Worm (Caenorhabditis elegans) whole organism, L1 larva: ENCODE results near the gene bas-1.

ENCODE experiments used
- C04F5.9 ChIP-seq: sonication (generic microtip); optimal IDR thresholded peaks from 2 replicates; lab custom pipeline; 2016; ENCODE audit warnings: missing genetic modification characterization, missing compliant biosample characterization
- C34B4.2 ChIP-seq: sonication (generic microtip); optimal IDR thresholded peaks from 2 replicates; lab custom pipeline; 2017; ENCODE audit warnings: mild to moderate bottlenecking, missing genetic modification characterization, missing compliant biosample characterization
- F16B12.6 ChIP-seq: fragments of 150-350 bp; optimal IDR thresholded peaks from 2 replicates; lab custom pipeline; 2014; ENCODE audit warnings: missing biosample characterization, missing genetic modification characterization
- aha-1 ChIP-seq: fragments of 150-350 bp; optimal IDR thresholded peaks from 2 replicates; lab custom pipeline; 2014; ENCODE audit warnings: missing biosample characterization, missing genetic modification characterization
- alr-1 ChIP-seq: fragments of 200-800 bp; sonication (Bioruptor generic); optimal IDR thresholded peaks from 2 replicates; lab custom pipeline; 2018; ENCODE audit warnings: borderline replicate concordance, mild to moderate bottlenecking, missing genetic modification characterization, missing compliant biosample characterization
- aly-2 ChIP-seq: fragments of 150-350 bp; optimal IDR thresholded peaks from 2 replicates; lab custom pipeline; 2014; ENCODE audit warnings: missing biosample characterization, missing genetic modification characterization
- ama-1 ChIP-seq: fragments of 150-350 bp; optimal IDR thresholded peaks from 2 replicates; lab custom pipeline; 2014
- blmp-1 ChIP-seq: fragments of 150-350 bp; optimal IDR thresholded peaks from 2 replicates; lab custom pipeline; 2014; ENCODE audit warnings: missing biosample characterization, missing genetic modification characterization
- ceh-82 ChIP-seq, 3 experiments: fragments of 150-350 bp in 1 of 3; sonication (generic microtip) in 2 of 3; optimal IDR thresholded peaks; 2 replicates each; lab custom pipeline; 2014 to 2017; ENCODE audit warnings: missing biosample characterization in 3 of 3, missing genetic modification characterization in 3 of 3
- ceh-88 ChIP-seq: fragments of 200-800 bp; sonication (Bioruptor generic); IDR thresholded peaks from 2 replicates; pipeline ENCODE4 v1.3.6; 2022; ENCODE audit warnings: missing genetic modification characterization, missing compliant biosample characterization
- ceh-90 ChIP-seq: sonication (generic microtip); optimal IDR thresholded peaks from 2 replicates; lab custom pipeline; 2016; ENCODE audit warnings: missing genetic modification characterization, missing compliant biosample characterization
- ces-1 ChIP-seq: fragments of 150-350 bp; optimal IDR thresholded peaks from 2 replicates; lab custom pipeline; 2014; ENCODE audit warnings: missing biosample characterization, missing genetic modification reagents, missing genetic modification characterization
- efl-1 ChIP-seq, 4 experiments: fragments of 150-350 bp; optimal IDR thresholded peaks in 3 of 4; peaks in 1 of 4; 1 replicate in 1 of 4; 2 replicates in 3 of 4; lab custom pipeline; 2014; ENCODE audit warnings: missing biosample characterization in 2 of 4, missing genetic modification characterization in 2 of 4, missing genetic modification reagents in 2 of 4
- efl-3 ChIP-seq: fragments of 200-800 bp; sonication (Bioruptor generic); optimal IDR thresholded peaks from 2 replicates; lab custom pipeline; 2018; ENCODE audit warnings: mild to moderate bottlenecking, missing genetic modification characterization, missing compliant biosample characterization
- egl-13 ChIP-seq: sonication (generic microtip); optimal IDR thresholded peaks from 2 replicates; lab custom pipeline; 2016; ENCODE audit warnings: missing genotype, missing genetic modification reagents, missing genetic modification characterization, missing compliant biosample characterization
- elt-2 ChIP-seq: sonication (generic microtip); optimal IDR thresholded peaks from 2 replicates; lab custom pipeline; 2016; ENCODE audit warnings: missing genetic modification characterization, mild to moderate bottlenecking, inconsistent platforms, missing compliant biosample characterization, missing genetic modification reagents
- elt-3 ChIP-seq, 6 experiments: fragments of 150-350 bp in 1 of 6; sonication (generic microtip); optimal IDR thresholded peaks; 2 replicates each; lab custom pipeline; 2017 to 2018; ENCODE audit warnings: missing biosample characterization in 6 of 6, missing genetic modification characterization in 6 of 6, inconsistent platforms in 1 of 6
- ets-5 ChIP-seq: fragments of 200-800 bp; sonication (Bioruptor generic); IDR thresholded peaks from 2 replicates; pipeline ENCODE4 v1.3.6; 2022; ENCODE audit warnings: missing genetic modification characterization, missing compliant biosample characterization
- fkh-10 ChIP-seq: sonication (generic microtip); optimal IDR thresholded peaks from 2 replicates; lab custom pipeline; 2017; ENCODE audit warnings: missing biosample characterization, missing genetic modification reagents, missing genetic modification characterization
- fkh-4 ChIP-seq: sonication (generic microtip); optimal IDR thresholded peaks from 2 replicates; lab custom pipeline; 2016; ENCODE audit warnings: missing compliant biosample characterization, missing genetic modification characterization, borderline replicate concordance
- fkh-8 ChIP-seq: sonication (generic microtip); optimal IDR thresholded peaks from 2 replicates; lab custom pipeline; 2016; ENCODE audit warnings: mild to moderate bottlenecking, missing genetic modification characterization, missing compliant biosample characterization
- hpl-2 ChIP-seq: fragments of 150-350 bp; optimal IDR thresholded peaks from 2 replicates; lab custom pipeline; 2014; ENCODE audit warnings: missing biosample characterization, missing genetic modification reagents, missing genetic modification characterization
- irx-1 ChIP-seq: sonication (generic microtip); optimal IDR thresholded peaks from 2 replicates; lab custom pipeline; 2016; ENCODE audit warnings: missing genetic modification characterization, missing compliant biosample characterization
- jun-1 ChIP-seq: fragments of 150-350 bp; optimal IDR thresholded peaks from 2 replicates; lab custom pipeline; 2014; ENCODE audit warnings: missing biosample characterization, missing genetic modification reagents, missing genetic modification characterization
- lin-13 ChIP-seq: fragments of 150-350 bp; optimal IDR thresholded peaks from 2 replicates; lab custom pipeline; 2014; ENCODE audit warnings: missing biosample characterization, missing genetic modification reagents, missing genetic modification characterization
- lin-35 ChIP-seq, 2 experiments: fragments of 150-350 bp; optimal IDR thresholded peaks; 2 replicates each; lab custom pipeline; 2014; ENCODE audit warnings: missing biosample characterization in 2 of 2, missing genetic modification characterization in 2 of 2, missing genetic modification reagents in 2 of 2
- lin-39 ChIP-seq: fragments of 150-350 bp; optimal IDR thresholded peaks from 2 replicates; lab custom pipeline; 2014; ENCODE audit warnings: missing biosample characterization, missing genetic modification reagents, missing genetic modification characterization
- mdl-1 ChIP-seq, 2 experiments: fragments of 150-350 bp; optimal IDR thresholded peaks; 2 replicates each; lab custom pipeline; 2014 to 2017; ENCODE audit warnings: missing biosample characterization in 2 of 2, missing genetic modification characterization in 2 of 2, inconsistent platforms in 1 of 2
- mef-2 ChIP-seq: fragments of 150-350 bp; optimal IDR thresholded peaks from 2 replicates; lab custom pipeline; 2014; ENCODE audit warnings: missing biosample characterization, missing genetic modification characterization
- nhr-12 ChIP-seq: sonication (generic microtip); optimal IDR thresholded peaks from 2 replicates; lab custom pipeline; 2017; ENCODE audit warnings: missing biosample characterization, missing genetic modification characterization
- nhr-19 ChIP-seq: fragments of 200-800 bp; sonication (Bioruptor generic); conservative IDR thresholded peaks from 2 replicates; pipeline ENCODE4 v1.3.6; 2022; ENCODE audit warnings: missing genetic modification characterization, missing compliant biosample characterization
- nhr-237 ChIP-seq: fragments of 150-350 bp; optimal IDR thresholded peaks from 2 replicates; lab custom pipeline; 2014; ENCODE audit warnings: missing biosample characterization, missing genetic modification characterization
- nhr-28 ChIP-seq: fragments of 150-350 bp; optimal IDR thresholded peaks from 2 replicates; lab custom pipeline; 2014; ENCODE audit warnings: missing biosample characterization, missing genetic modification characterization
- nhr-71 ChIP-seq: sonication (generic microtip); optimal IDR thresholded peaks from 2 replicates; lab custom pipeline; 2016; ENCODE audit warnings: mild to moderate bottlenecking, missing genetic modification characterization, moderate library complexity, missing compliant biosample characterization
- nhr-76 ChIP-seq: sonication (generic microtip); optimal IDR thresholded peaks from 2 replicates; lab custom pipeline; 2017; ENCODE audit warnings: missing biosample characterization, missing genetic modification characterization
- nhr-77 ChIP-seq: fragments of 150-350 bp; optimal IDR thresholded peaks from 2 replicates; lab custom pipeline; 2014; ENCODE audit warnings: missing biosample characterization, missing genetic modification characterization
- nhr-85 ChIP-seq: sonication (generic microtip); peaks from one replicate; lab custom pipeline; 2016; ENCODE audit warnings: missing genetic modification characterization, inconsistent platforms, missing compliant biosample characterization
- nhr-90 ChIP-seq: sonication (generic microtip); optimal IDR thresholded peaks from 2 replicates; lab custom pipeline; 2016; ENCODE audit warnings: mild to moderate bottlenecking, missing genetic modification characterization, missing compliant biosample characterization; ENCODE audit not compliant: poor library complexity
- pag-3 ChIP-seq: sonication (generic microtip); optimal IDR thresholded peaks from 2 replicates; lab custom pipeline; 2017; ENCODE audit warnings: missing genetic modification characterization, mild to moderate bottlenecking, missing compliant biosample characterization, antibody characterized with exemption, borderline replicate concordance; ENCODE audit not compliant: insufficient read depth
- pax-3 ChIP-seq: fragments of 200-800 bp; sonication (Bioruptor generic); optimal IDR thresholded peaks from 2 replicates; lab custom pipeline; 2018; ENCODE audit warnings: mild to moderate bottlenecking, missing genetic modification characterization, moderate library complexity, missing compliant biosample characterization
- pqm-1 ChIP-seq: sonication (generic microtip); optimal IDR thresholded peaks from 3 replicates; lab custom pipeline; 2017; ENCODE audit warnings: missing biosample characterization, missing genetic modification characterization
- snpc-4 ChIP-seq: fragments of 150-350 bp; optimal IDR thresholded peaks from 2 replicates; lab custom pipeline; 2014; ENCODE audit warnings: missing biosample characterization, missing genetic modification characterization
- snu-23 ChIP-seq: sonication (generic microtip); optimal IDR thresholded peaks from 2 replicates; lab custom pipeline; 2016; ENCODE audit warnings: missing genetic modification characterization, missing compliant biosample characterization
- sptf-1 ChIP-seq: fragments of 150-350 bp; optimal IDR thresholded peaks from 2 replicates; lab custom pipeline; 2014; ENCODE audit warnings: missing biosample characterization, missing genetic modification characterization
- swsn-7 ChIP-seq: sonication (generic microtip); optimal IDR thresholded peaks from 2 replicates; lab custom pipeline; 2016; ENCODE audit warnings: missing genetic modification characterization, missing compliant biosample characterization
- tbx-2 ChIP-seq: sonication (generic microtip); optimal IDR thresholded peaks from 2 replicates; lab custom pipeline; 2016; ENCODE audit warnings: missing genetic modification characterization, missing compliant biosample characterization
- tlp-1 ChIP-seq: fragments of 150-350 bp; optimal IDR thresholded peaks from 2 replicates; lab custom pipeline; 2014; ENCODE audit warnings: missing biosample characterization, missing genetic modification characterization
- unc-130 ChIP-seq: fragments of 150-350 bp; optimal IDR thresholded peaks from 2 replicates; lab custom pipeline; 2017; ENCODE audit warnings: missing biosample characterization, missing genetic modification characterization, inconsistent platforms
- unc-30 ChIP-seq: sonication (generic microtip); optimal IDR thresholded peaks from 2 replicates; lab custom pipeline; 2017; ENCODE audit warnings: missing biosample characterization, missing genetic modification characterization
- unc-98 ChIP-seq: fragments of 200-800 bp; sonication (Bioruptor generic); IDR thresholded peaks from 2 replicates; pipeline ENCODE4 v1.3.6; 2022; ENCODE audit warnings: missing genetic modification characterization, missing compliant biosample characterization
- xbp-1 ChIP-seq: sonication (generic microtip); optimal IDR thresholded peaks from 2 replicates; lab custom pipeline; 2016; ENCODE audit warnings: missing genetic modification characterization, missing compliant biosample characterization
- zag-1 ChIP-seq: fragments of 150-350 bp; optimal IDR thresholded peaks from 2 replicates; lab custom pipeline; 2014; ENCODE audit warnings: missing biosample characterization, missing genetic modification characterization
- zip-4 ChIP-seq: fragments of 200-800 bp; sonication (Bioruptor generic); optimal IDR thresholded peaks from 2 replicates; lab custom pipeline; 2018; ENCODE audit warnings: mild to moderate bottlenecking, missing genetic modification characterization, moderate library complexity, missing compliant biosample characterization
- ztf-11 ChIP-seq, 2 experiments: sonication (generic microtip); optimal IDR thresholded peaks; 2 replicates each; lab custom pipeline; 2016 to 2017; ENCODE audit warnings: missing genetic modification characterization in 2 of 2, missing biosample characterization in 1 of 2, missing compliant biosample characterization in 1 of 2
- ztf-4 ChIP-seq: fragments of 150-350 bp; optimal IDR thresholded peaks from 2 replicates; lab custom pipeline; 2014; ENCODE audit warnings: missing biosample characterization, missing genetic modification characterization

The bas-1 gene

DNA sequence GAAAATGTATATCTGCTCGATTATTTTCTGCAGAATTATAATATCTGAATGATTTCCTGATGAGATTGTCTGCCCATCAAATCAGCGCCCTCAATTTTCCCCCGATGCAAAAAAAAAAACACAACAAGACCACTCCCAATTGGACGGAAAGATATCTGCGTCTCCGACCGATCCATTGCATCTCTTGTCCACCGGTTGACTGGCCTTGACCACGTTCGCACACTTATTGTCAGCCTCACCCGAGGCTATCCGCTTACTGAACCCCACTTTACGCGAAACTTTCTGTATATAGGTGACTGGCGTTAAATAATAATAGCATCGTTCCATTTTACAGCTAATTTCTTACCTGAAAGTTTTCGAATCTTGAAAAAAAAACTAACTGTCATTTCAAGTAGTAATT is 17.7 kb upstream of the bas-1 start:
- TF ChIP-seq lin-39 (tag; lab: Kevin White, UChicago), result no peak
- TF ChIP-seq nhr-12 (tag; lab: Kevin White, UChicago), result no peak
- no peak for TF ChIP-seq tbx-2
- no peak for TF ChIP-seq sptf-1
- TF ChIP-seq nhr-19, result no peak
- no peak for TF ChIP-seq unc-30 (tag; lab: Kevin White, UChicago)
- TF ChIP-seq nhr-28 (tag; lab: Kevin White, UChicago), result no peak
- TF ChIP-seq efl-1 (optimal IDR thresholded peaks at IDR 0.05; lab: Kevin White, UChicago), result no peak
- TF ChIP-seq efl-1 (GFP tag; optimal IDR thresholded peaks at IDR 0.05 in 1 of 2; lab: Kevin White, UChicago), result no peak
- peak; percentile 71 for TF ChIP-seq nhr-85 (tag; lab: Kevin White, UChicago)
- no peak for TF ChIP-seq unc-98
- TF ChIP-seq zip-4 (GFP tag; lab: Kevin White, UChicago), result no peak
- no peak for TF ChIP-seq C34B4.2 (tag; lab: Kevin White, UChicago)
- TF ChIP-seq aha-1 (tag; lab: Kevin White, UChicago), result no peak
- no peak for TF ChIP-seq hpl-2 (GFP tag; lab: Kevin White, UChicago)
- TF ChIP-seq lin-35 (GFP tag; optimal IDR thresholded peaks at IDR 0.05; lab: Kevin White, UChicago), result peak in 1 of 2 experiments; percentile 25
- no peak for TF ChIP-seq pax-3 (tag; lab: Kevin White, UChicago)
- TF ChIP-seq efl-3 (GFP tag; lab: Kevin White, UChicago), result no peak
- TF ChIP-seq pag-3 (tag; lab: Kevin White, UChicago), result no peak
- TF ChIP-seq fkh-10, result no peak
- no peak for TF ChIP-seq zag-1 (tag; lab: Kevin White, UChicago)
- TF ChIP-seq nhr-90 (tag; lab: Kevin White, UChicago), result peak; percentile 23
- TF ChIP-seq swsn-7 (tag; lab: Kevin White, UChicago), result no peak
- no peak for TF ChIP-seq lin-13 (GFP tag; lab: Kevin White, UChicago)
- TF ChIP-seq C04F5.9 (tag; lab: Kevin White, UChicago), result no peak
- TF ChIP-seq snpc-4 (tag; lab: Kevin White, UChicago), result no peak
- peak; percentile 52 for TF ChIP-seq blmp-1
- no peak for TF ChIP-seq ets-5 (GFP tag; lab: Robert Waterston, UW)
- TF ChIP-seq F16B12.6 (tag; lab: Kevin White, UChicago), result no peak
- no peak for TF ChIP-seq irx-1
- TF ChIP-seq fkh-4 (tag; lab: Kevin White, UChicago), result no peak
- no peak for TF ChIP-seq mef-2 (tag; lab: Kevin White, UChicago)
- no peak for TF ChIP-seq unc-130 (tag; lab: Kevin White, UChicago)
- TF ChIP-seq elt-2 (tag; lab: Kevin White, UChicago), result no peak
- TF ChIP-seq nhr-237 (tag; lab: Kevin White, UChicago), result no peak
- TF ChIP-seq snu-23 (GFP tag; lab: Kevin White, UChicago), result peak; percentile 50
- TF ChIP-seq jun-1 (tag; lab: Kevin White, UChicago), result no peak
- TF ChIP-seq ama-1 (lab: Kevin White, UChicago), result no peak
- TF ChIP-seq alr-1 (tag; lab: Kevin White, UChicago), result no peak
- no peak for TF ChIP-seq ces-1 (GFP tag; lab: Kevin White, UChicago)
- no peak for TF ChIP-seq nhr-77
- TF ChIP-seq fkh-8 (tag; lab: Kevin White, UChicago), result no peak
- no peak for TF ChIP-seq ceh-90 (tag; lab: Kevin White, UChicago)
- TF ChIP-seq nhr-71 (tag; lab: Kevin White, UChicago), result peak; percentile 6
- TF ChIP-seq nhr-76 (tag; lab: Kevin White, UChicago), result no peak
- TF ChIP-seq xbp-1, result no peak
- TF ChIP-seq pqm-1 (tag; lab: Kevin White, UChicago), result no peak
- TF ChIP-seq elt-3 (tag; optimal IDR thresholded peaks at IDR 0.05; lab: Kevin White, UChicago), result peak in 2 of 6 experiments; percentile 3 to 44
- TF ChIP-seq ceh-82 (tag; optimal IDR thresholded peaks at IDR 0.05; lab: Kevin White, UChicago), result no peak
- TF ChIP-seq ztf-11 (tag; optimal IDR thresholded peaks at IDR 0.05; lab: Kevin White, UChicago), result no peak
- no peak for TF ChIP-seq ztf-4 (tag; lab: Kevin White, UChicago)
- no peak for TF ChIP-seq mdl-1 (tag; optimal IDR thresholded peaks at IDR 0.05; lab: Kevin White, UChicago)
- no peak for TF ChIP-seq tlp-1
- no peak for TF ChIP-seq aly-2
- no peak for TF ChIP-seq egl-13 (tag; lab: Kevin White, UChicago)
- TF ChIP-seq ceh-88 (GFP tag; lab: Robert Waterston, UW), result no peak
